Fruit fly (Drosophila melanogaster) whole organism, prepupa: ENCODE data around the gene CG13096.

Experiments
- Blimp-1 ChIP-seq: fragments of 200-800 bp; sonication (Bioruptor generic); optimal IDR thresholded peaks from 3 replicates; lab custom pipeline; 2017; ENCODE audit warnings: missing biosample characterization, missing genetic modification characterization, mild to moderate bottlenecking, moderate library complexity, missing genetic modification reagents
- CG10631 ChIP-seq: fragments of 200-800 bp; sonication (Bioruptor generic); optimal IDR thresholded peaks from 2 replicates; lab custom pipeline; 2016; ENCODE audit warnings: missing biosample characterization, missing genetic modification characterization
- CG10669 ChIP-seq: fragments of 200-800 bp; sonication (Bioruptor generic); optimal IDR thresholded peaks from 3 replicates; lab custom pipeline; 2018; ENCODE audit warnings: missing biosample characterization, mild to moderate bottlenecking, missing genetic modification characterization, moderate library complexity
- CG11294 ChIP-seq: fragments of 200-800 bp; sonication (Bioruptor generic); IDR thresholded peaks from 2 replicates; pipeline ENCODE4 v1.3.6; 2022; ENCODE audit warnings: missing biosample characterization, missing genetic modification characterization
- CG11762 ChIP-seq: fragments of 200-800 bp; sonication (Bioruptor generic); optimal IDR thresholded peaks from 3 replicates; lab custom pipeline; 2016; ENCODE audit warnings: missing biosample characterization, missing genetic modification characterization; ENCODE audit not compliant: insufficient read depth
- CG11902 ChIP-seq: fragments of 200-800 bp; sonication (Bioruptor generic); optimal IDR thresholded peaks from 3 replicates; lab custom pipeline; 2016; ENCODE audit warnings: missing biosample characterization, missing genetic modification characterization
- CG15336 ChIP-seq: fragments of 200-800 bp; sonication (Bioruptor generic); IDR thresholded peaks from 2 replicates; pipeline ENCODE4 v1.3.6; 2022; ENCODE audit warnings: missing biosample characterization, missing genetic modification characterization
- CG1621 ChIP-seq: fragments of 200-800 bp; sonication (Bioruptor generic); optimal IDR thresholded peaks from 3 replicates; lab custom pipeline; 2018; ENCODE audit warnings: missing biosample characterization, mild to moderate bottlenecking, missing genetic modification characterization
- CG16779 ChIP-seq: fragments of 200-800 bp; sonication (Bioruptor generic); optimal IDR thresholded peaks from 3 replicates; lab custom pipeline; 2017; ENCODE audit warnings: missing biosample characterization, mild to moderate bottlenecking, missing genetic modification characterization
- CG3032 ChIP-seq: fragments of 200-800 bp; optimal IDR thresholded peaks from 2 replicates; lab custom pipeline; 2019; ENCODE audit warnings: missing biosample characterization, mild to moderate bottlenecking, missing genetic modification characterization, moderate library complexity
- CG31627 ChIP-seq: fragments of 200-800 bp; sonication (Bioruptor generic); optimal IDR thresholded peaks from 3 replicates; lab custom pipeline; 2016; ENCODE audit warnings: missing biosample characterization, missing genetic modification characterization
- CG32006 ChIP-seq: fragments of 200-800 bp; sonication (Bioruptor generic); optimal IDR thresholded peaks from 3 replicates; lab custom pipeline; 2017; ENCODE audit warnings: missing biosample characterization, mild to moderate bottlenecking, missing genetic modification characterization
- CG34406 ChIP-seq: fragments of 200-800 bp; sonication (Bioruptor generic); optimal IDR thresholded peaks from 3 replicates; lab custom pipeline; 2016; ENCODE audit warnings: missing biosample characterization, missing genetic modification characterization
- CG3919 ChIP-seq: fragments of 200-800 bp; sonication (Bioruptor generic); optimal IDR thresholded peaks from 3 replicates; lab custom pipeline; 2016; ENCODE audit warnings: missing biosample characterization, missing genetic modification characterization
- CG4318 ChIP-seq: fragments of 200-800 bp; sonication (Bioruptor generic); optimal IDR thresholded peaks from 3 replicates; lab custom pipeline; 2017; ENCODE audit warnings: missing biosample characterization, mild to moderate bottlenecking, missing genetic modification characterization
- CG6276 ChIP-seq: fragments of 200-800 bp; sonication (Bioruptor generic); optimal IDR thresholded peaks from 2 replicates; lab custom pipeline; 2017; ENCODE audit warnings: missing biosample characterization, mild to moderate bottlenecking, missing genetic modification characterization
- CG6808 ChIP-seq: fragments of 200-800 bp; sonication (Bioruptor generic); optimal IDR thresholded peaks from 3 replicates; lab custom pipeline; 2017; ENCODE audit warnings: missing biosample characterization, missing genetic modification characterization, mild to moderate bottlenecking, moderate library complexity, missing genetic modification reagents
- CG6854 ChIP-seq: fragments of 200-800 bp; sonication (Bioruptor generic); optimal IDR thresholded peaks from 2 replicates; lab custom pipeline; 2017; ENCODE audit warnings: missing biosample characterization, mild to moderate bottlenecking, missing genetic modification characterization
- CG7368 ChIP-seq: fragments of 200-800 bp; sonication (Bioruptor generic); optimal IDR thresholded peaks from 3 replicates; lab custom pipeline; 2016; ENCODE audit warnings: missing biosample characterization, missing genetic modification characterization
- CG8119 ChIP-seq: fragments of 200-800 bp; sonication (Bioruptor generic); IDR thresholded peaks from 3 replicates; pipeline ENCODE4 v1.3.6; 2022; ENCODE audit warnings: missing biosample characterization, missing genetic modification characterization
- CG8319 ChIP-seq: fragments of 200-800 bp; sonication (Bioruptor generic); optimal IDR thresholded peaks from 3 replicates; lab custom pipeline; 2016; ENCODE audit warnings: missing biosample characterization, missing genetic modification characterization
- Eip75B ChIP-seq: fragments of 200-800 bp; sonication (Bioruptor generic); optimal IDR thresholded peaks from 3 replicates; lab custom pipeline; 2016; ENCODE audit warnings: missing biosample characterization, missing genetic modification characterization
- Eip78C ChIP-seq: fragments of 200-800 bp; sonication (Bioruptor generic); peaks from one replicate; lab custom pipeline; 2016; ENCODE audit warnings: missing biosample characterization, missing genetic modification characterization
- Eip93F ChIP-seq: fragments of 200-800 bp; sonication (Bioruptor generic); optimal IDR thresholded peaks from 2 replicates; lab custom pipeline; 2016; ENCODE audit warnings: missing biosample characterization, mild to moderate bottlenecking, missing genetic modification characterization
- Ets21C ChIP-seq: fragments of 200-800 bp; sonication (Bioruptor generic); optimal IDR thresholded peaks from 3 replicates; lab custom pipeline; 2016; ENCODE audit warnings: missing biosample characterization, missing genetic modification characterization
- Gug ChIP-seq: fragments of 200-800 bp; sonication (Bioruptor generic); IDR thresholded peaks from 2 replicates; pipeline ENCODE4 v1.3.6; 2022; ENCODE audit warnings: missing biosample characterization, missing genetic modification characterization
- Hr39 ChIP-seq: fragments of 200-800 bp; sonication (Bioruptor generic); optimal IDR thresholded peaks from 2 replicates; lab custom pipeline; 2016; ENCODE audit warnings: missing biosample characterization, missing genetic modification characterization
- Hr4 ChIP-seq: fragments of 200-800 bp; sonication (Bioruptor generic); optimal IDR thresholded peaks from 3 replicates; lab custom pipeline; 2016; ENCODE audit warnings: missing biosample characterization, missing genetic modification characterization
- Lpt ChIP-seq: fragments of 200-800 bp; sonication (Bioruptor generic); optimal IDR thresholded peaks from 3 replicates; lab custom pipeline; 2016; ENCODE audit warnings: missing biosample characterization, missing genetic modification characterization
- OdsH ChIP-seq: fragments of 200-800 bp; sonication (Bioruptor generic); optimal IDR thresholded peaks from 3 replicates; lab custom pipeline; 2016; ENCODE audit warnings: missing biosample characterization, missing genetic modification characterization
- Sox14 ChIP-seq: fragments of 200-800 bp; sonication (Bioruptor generic); optimal IDR thresholded peaks from 3 replicates; lab custom pipeline; 2016; ENCODE audit warnings: missing biosample characterization, missing genetic modification characterization
- Sox15 ChIP-seq: fragments of 200-800 bp; sonication (Bioruptor generic); optimal IDR thresholded peaks from 3 replicates; lab custom pipeline; 2016; ENCODE audit warnings: missing biosample characterization, missing genetic modification characterization
- achi ChIP-seq: fragments of 200-800 bp; sonication (Bioruptor generic); optimal IDR thresholded peaks from 3 replicates; lab custom pipeline; 2016; ENCODE audit warnings: missing biosample characterization, missing genetic modification characterization
- acj6 ChIP-seq: fragments of 200-800 bp; sonication (Bioruptor generic); optimal IDR thresholded peaks from 3 replicates; lab custom pipeline; 2016; ENCODE audit warnings: missing biosample characterization, missing genetic modification characterization
- cyc ChIP-seq: fragments of 200-800 bp; sonication (Bioruptor generic); optimal IDR thresholded peaks from 3 replicates; lab custom pipeline; 2016; ENCODE audit warnings: missing biosample characterization, missing genetic modification characterization
- dac ChIP-seq: fragments of 200-800 bp; sonication (Bioruptor generic); optimal IDR thresholded peaks from 2 replicates; lab custom pipeline; 2017; ENCODE audit warnings: missing biosample characterization, mild to moderate bottlenecking, missing genetic modification characterization
- dsx ChIP-seq: fragments of 200-800 bp; optimal IDR thresholded peaks from 3 replicates; lab custom pipeline; 2019; ENCODE audit warnings: missing biosample characterization, mild to moderate bottlenecking, missing genetic modification characterization, moderate library complexity; ENCODE audit not compliant: poor library complexity, severe bottlenecking
- esn ChIP-seq: fragments of 200-800 bp; sonication (Bioruptor generic); optimal IDR thresholded peaks from 2 replicates; lab custom pipeline; 2016; ENCODE audit warnings: missing biosample characterization, mild to moderate bottlenecking, missing genetic modification characterization, moderate library complexity
- fd59A ChIP-seq: fragments of 200-800 bp; sonication (Bioruptor generic); optimal IDR thresholded peaks from 2 replicates; lab custom pipeline; 2017; ENCODE audit warnings: missing biosample characterization, mild to moderate bottlenecking, missing genetic modification characterization, missing genetic modification reagents
- fd85E ChIP-seq: fragments of 200-800 bp; sonication (Bioruptor generic); optimal IDR thresholded peaks from 3 replicates; lab custom pipeline; 2016; ENCODE audit warnings: missing biosample characterization, missing genetic modification characterization
- fkh ChIP-seq: fragments of 200-800 bp; sonication (Bioruptor generic); optimal IDR thresholded peaks from 3 replicates; lab custom pipeline; 2017; ENCODE audit warnings: missing biosample characterization, mild to moderate bottlenecking, missing genetic modification characterization, moderate library complexity
- lz ChIP-seq: fragments of 200-800 bp; sonication (Bioruptor generic); optimal IDR thresholded peaks from 3 replicates; lab custom pipeline; 2016; ENCODE audit warnings: missing biosample characterization, missing genetic modification characterization
- net ChIP-seq: fragments of 200-800 bp; sonication (Bioruptor generic); optimal IDR thresholded peaks from 3 replicates; lab custom pipeline; 2016; ENCODE audit warnings: missing biosample characterization, missing genetic modification characterization
- pdm3 ChIP-seq: fragments of 200-800 bp; sonication (Bioruptor generic); optimal IDR thresholded peaks from 3 replicates; lab custom pipeline; 2016; ENCODE audit warnings: missing biosample characterization, missing genetic modification characterization
- salr ChIP-seq, 2 experiments: fragments of 200-800 bp; sonication (Bioruptor generic); optimal IDR thresholded peaks; 3 replicates each; lab custom pipeline; 2016 to 2018; ENCODE audit warnings: missing biosample characterization in 2 of 2, missing genetic modification characterization in 2 of 2, mild to moderate bottlenecking in 1 of 2
- spab ChIP-seq: fragments of 200-800 bp; sonication (Bioruptor generic); optimal IDR thresholded peaks from 2 replicates; lab custom pipeline; 2017; ENCODE audit warnings: missing biosample characterization, mild to moderate bottlenecking, missing genetic modification characterization, missing genetic modification reagents
- ss ChIP-seq, 2 experiments: fragments of 200-800 bp; sonication (Bioruptor generic); optimal IDR thresholded peaks; 2 replicates in 1 of 2; 3 replicates in 1 of 2; lab custom pipeline; 2017 to 2018; ENCODE audit warnings: mild to moderate bottlenecking in 2 of 2, missing biosample characterization in 2 of 2, missing genetic modification characterization in 2 of 2, moderate library complexity in 1 of 2
- topi ChIP-seq: fragments of 200-800 bp; sonication (Bioruptor generic); optimal IDR thresholded peaks from 3 replicates; lab custom pipeline; 2016; ENCODE audit warnings: missing biosample characterization, missing genetic modification characterization

The CG13096 gene

DNA sequence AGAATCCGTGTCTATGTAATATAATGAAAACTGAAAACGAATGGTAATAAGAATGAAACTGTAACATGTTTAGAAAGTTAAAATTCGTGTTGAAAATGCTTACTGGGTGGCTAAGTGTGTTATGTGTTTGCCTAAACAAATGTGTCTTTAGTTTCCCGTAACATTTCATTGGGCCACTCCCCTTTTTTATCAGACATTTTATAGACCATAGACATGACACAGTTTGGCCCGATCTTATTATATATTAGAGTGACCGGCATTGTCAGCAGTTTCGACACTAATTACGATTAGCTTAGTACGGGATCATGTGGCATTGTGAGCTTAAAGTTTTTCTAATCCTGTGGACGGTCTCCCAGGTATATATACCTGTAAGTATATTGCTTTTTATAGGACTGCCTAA lies 34.6 kb downstream of the CG13096 start, which contains the start of gene CheA29a:
CheA29a (plus strand) TSS at position 301 of the 400 bp plus-strand sequence.
- TF ChIP-seq fd85E (GFP tag; lab: Kevin White, UChicago) = no peak
- TF ChIP-seq cyc (GFP tag; lab: Kevin White, UChicago) = no peak
- no peak for TF ChIP-seq Sox15 (GFP tag; lab: Kevin White, UChicago)
- TF ChIP-seq Lpt (GFP tag; lab: Kevin White, UChicago) = no peak

DNA sequence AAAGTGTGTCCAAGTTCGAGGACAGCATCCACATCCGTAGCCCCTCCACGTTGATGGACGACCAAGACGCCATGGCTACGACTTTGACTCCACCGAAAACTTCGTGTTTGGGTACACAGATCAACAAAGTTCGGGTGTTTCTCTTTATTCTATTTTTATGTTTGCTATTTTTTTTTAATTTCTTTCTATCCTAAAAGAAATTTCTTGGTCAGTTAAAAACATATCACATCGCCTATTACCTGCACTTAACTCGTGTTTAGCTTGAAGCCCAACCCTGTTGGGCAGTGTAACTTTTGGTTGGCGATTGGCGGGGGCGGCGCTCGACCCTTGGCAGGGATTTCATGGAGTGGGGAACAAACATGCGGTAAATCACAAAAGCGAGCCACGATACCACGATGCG lies 38.2 kb downstream of the CG13096 start:
- no peak for TF ChIP-seq dac (GFP tag; lab: Kevin White, UChicago)
- peak; percentile 51 for TF ChIP-seq Hr4 (GFP tag; lab: Kevin White, UChicago)
- peak; percentile 58 for TF ChIP-seq Blimp-1 (GFP tag; lab: Kevin White, UChicago)
- peak; percentile 71 for TF ChIP-seq CG34406 (GFP tag; lab: Kevin White, UChicago)
- peak; percentile 63 for TF ChIP-seq dsx
- peak; percentile 84 for TF ChIP-seq CG6808 (GFP tag; lab: Kevin White, UChicago)
- TF ChIP-seq CG3919 (GFP tag; lab: Kevin White, UChicago) = peak; percentile 77
- TF ChIP-seq acj6 (GFP tag; lab: Kevin White, UChicago) = peak; percentile 59
- peak; percentile 71; the same call in 2 of the 3 replicates for TF ChIP-seq CG8119 (GFP tag; lab: Robert Waterston, UW)
- TF ChIP-seq CG10669 = peak; percentile 84
- peak; percentile 69 for TF ChIP-seq CG7368 (GFP tag; lab: Kevin White, UChicago)
- TF ChIP-seq Sox14 = peak; percentile 85
- peak; percentile 66 for TF ChIP-seq OdsH (GFP tag; lab: Kevin White, UChicago)
- peak; percentile 39 for TF ChIP-seq CG6276 (GFP tag; lab: Kevin White, UChicago)
- peak; percentile 72 for TF ChIP-seq CG15336 (GFP tag; lab: Robert Waterston, UW)
- TF ChIP-seq CG16779 (tag; lab: Kevin White, UChicago) = peak; percentile 35
- TF ChIP-seq Gug (GFP tag; lab: Robert Waterston, UW) = peak; percentile 40; the same call in 1 of the 2 replicates
- TF ChIP-seq Lpt (GFP tag; lab: Kevin White, UChicago) = peak; percentile 36
- TF ChIP-seq CG11902 (GFP tag; lab: Kevin White, UChicago) = peak; percentile 70
- TF ChIP-seq CG6854 (GFP tag; lab: Kevin White, UChicago) = peak; percentile 78
- peak; percentile 50 for TF ChIP-seq CG11762 (GFP tag; lab: Kevin White, UChicago)
- peak; percentile 58 for TF ChIP-seq CG1621 (tag; lab: Kevin White, UChicago)
- peak; percentile 73 for TF ChIP-seq topi (GFP tag; lab: Kevin White, UChicago)
- TF ChIP-seq lz (GFP tag; lab: Kevin White, UChicago) = peak; percentile 77
- TF ChIP-seq cyc (GFP tag; lab: Kevin White, UChicago) = peak; percentile 74
- peak; percentile 73 for TF ChIP-seq Eip75B (GFP tag; lab: Kevin White, UChicago)
- TF ChIP-seq CG11294 (GFP tag; lab: Robert Waterston, UW) = peak; percentile 31; the same call in 1 of the 2 replicates
- TF ChIP-seq CG32006 (GFP tag; lab: Kevin White, UChicago) = peak; percentile 58
- peak; percentile 62 for TF ChIP-seq fd59A
- peak; percentile 72 for TF ChIP-seq CG8319
- TF ChIP-seq ss (GFP tag; optimal IDR thresholded peaks at IDR 0.05; lab: Kevin White, UChicago) = peak; percentile 81 to 82
- TF ChIP-seq net (GFP tag; lab: Kevin White, UChicago) = peak; percentile 79
- peak; percentile 94 for TF ChIP-seq Eip78C (GFP tag; lab: Kevin White, UChicago)
- peak; percentile 70 for TF ChIP-seq Hr39 (GFP tag; lab: Kevin White, UChicago)
- TF ChIP-seq CG10631 (GFP tag; lab: Kevin White, UChicago) = peak; percentile 63
- no peak for TF ChIP-seq fkh (GFP tag; lab: Kevin White, UChicago)
- TF ChIP-seq CG31627 (GFP tag; lab: Kevin White, UChicago) = peak; percentile 73
- TF ChIP-seq esn (GFP tag; lab: Kevin White, UChicago) = peak; percentile 84
- TF ChIP-seq Eip93F (GFP tag; lab: Kevin White, UChicago) = peak; percentile 34
- TF ChIP-seq CG4318 (GFP tag; lab: Kevin White, UChicago) = no peak
- peak; percentile 31 for TF ChIP-seq fd85E (GFP tag; lab: Kevin White, UChicago)
- peak; percentile 41 to 44 for TF ChIP-seq salr (GFP tag; optimal IDR thresholded peaks at IDR 0.05; lab: Kevin White, UChicago)
- TF ChIP-seq achi (GFP tag; lab: Kevin White, UChicago) = peak; percentile 68
- peak; percentile 81 for TF ChIP-seq CG3032 (tag; lab: Kevin White, UChicago)
- TF ChIP-seq spab (GFP tag; lab: Kevin White, UChicago) = peak; percentile 84
- TF ChIP-seq pdm3 (GFP tag; lab: Kevin White, UChicago) = peak; percentile 73
- peak; percentile 56 for TF ChIP-seq Ets21C (GFP tag; lab: Kevin White, UChicago)
